Worm (Caenorhabditis elegans) whole organism, L3 larva: ENCODE measurements around the gene F13D11.4.
A peak's percentile ranks its signal among the peaks of the same experiment; 100 is the strongest.

Experiments
- ama-1 ChIP-seq: fragments of 150-350 bp; optimal IDR thresholded peaks from 2 replicates; lab custom pipeline; 2018
- elt-1 ChIP-seq: fragments of 150-350 bp; optimal IDR thresholded peaks from 2 replicates; lab custom pipeline; 2014; ENCODE audit warnings: missing biosample characterization, missing genetic modification characterization
- eor-1 ChIP-seq, 2 experiments: fragments of 150-350 bp; optimal IDR thresholded peaks; 2 replicates each; lab custom pipeline; 2014 to 2018; ENCODE audit warnings: missing biosample characterization in 2 of 2, missing genetic modification characterization in 2 of 2
- hmg-11 ChIP-seq: sonication (generic microtip); optimal IDR thresholded peaks from 2 replicates; lab custom pipeline; 2016; ENCODE audit warnings: missing genetic modification characterization, missing compliant biosample characterization
- lin-39 ChIP-seq: fragments of 150-350 bp; optimal IDR thresholded peaks from 2 replicates; lab custom pipeline; 2018; ENCODE audit warnings: missing biosample characterization, missing genetic modification reagents, missing genetic modification characterization
- mml-1 ChIP-seq: fragments of 150-350 bp; sonication (generic microtip); optimal IDR thresholded peaks from 3 replicates; lab custom pipeline; 2014; ENCODE audit warnings: missing biosample characterization, missing genetic modification characterization
- nhr-77 ChIP-seq: fragments of 150-350 bp; optimal IDR thresholded peaks from 2 replicates; lab custom pipeline; 2014; ENCODE audit warnings: missing biosample characterization, missing genetic modification characterization
- snpc-4 ChIP-seq: fragments of 150-350 bp; optimal IDR thresholded peaks from 2 replicates; lab custom pipeline; 2014; ENCODE audit warnings: missing biosample characterization, missing genetic modification characterization

- TF ChIP-seq elt-1 (no peak), hmg-11 (tag; lab: Kevin White, UChicago) (peak; percentile 21), lin-39 (tag; lab: Kevin White, UChicago) (peak; percentile 78), nhr-77 (tag; lab: Kevin White, UChicago) (no peak), mml-1 (tag; lab: Kevin White, UChicago) (no peak), eor-1 (tag; optimal IDR thresholded peaks at IDR 0.05; lab: Kevin White, UChicago) (no peak), ama-1 (lab: Kevin White, UChicago) (no peak), snpc-4 (no peak)
These were observed 12.7 kb upstream of the F13D11.4 start for ce11 chrX:5847268-5847667.
